Worm (Caenorhabditis elegans): Measurements from ENCODE around the gene Y54G2A.11.
"Not testable (repeated sequence)": the region's sequence is repeated elsewhere in the genome, so short reads cannot be mapped to it uniquely, and the experiment has no call there.

The Y54G2A.11 gene

ce11 chrIV:2798339-2798738 lies 26.7 kb upstream of the Y54G2A.11 start, which contains the start of gene Y54G2A.52 (continued):
- TF ChIP-seq spr-3 (GFP tag; optimal IDR thresholded peaks at IDR 0.05) (no peak), lin-15B (tag; optimal IDR thresholded peaks at IDR 0.05) (no peak), daf-8 (GFP tag; IDR thresholded peaks at IDR 0.05) (no peak), vab-7 (GFP tag; IDR thresholded peaks at IDR 0.05) (no peak), lsy-2 (tag; optimal IDR thresholded peaks at IDR 0.05) (no peak), ceh-20 (GFP tag; IDR thresholded peaks at IDR 0.05) (no peak), arid-1 (GFP tag; conservative IDR thresholded peaks at IDR 0.05) (no peak), aly-2 (tag; optimal IDR thresholded peaks at IDR 0.05) (no peak), mdl-1 (tag; optimal IDR thresholded peaks at IDR 0.05) (no peak), nhr-237 (tag; optimal IDR thresholded peaks at IDR 0.05) (no peak), lim-7 (GFP tag; IDR thresholded peaks at IDR 0.05) (no peak), hlh-30 (tag; optimal IDR thresholded peaks at IDR 0.05; ENCODE audit: insufficient read depth) (peak; percentile 56), daf-16 (GFP tag; optimal IDR thresholded peaks at IDR 0.05) (peak in 1 of 2 experiments; percentile 57), daf-16 (tag; optimal IDR thresholded peaks at IDR 0.05) (peak; percentile 97), madf-9 (GFP tag; conservative IDR thresholded peaks at IDR 0.05) (no peak), nhr-11 (tag; optimal IDR thresholded peaks at IDR 0.05) (no peak), ztf-7 (tag; optimal IDR thresholded peaks at IDR 0.05) (peak; percentile 44), F37D6.2 (tag; optimal IDR thresholded peaks at IDR 0.05) (no peak)

ce11 chrIV:2793956-2794355 lies 22.4 kb upstream of the Y54G2A.11 start:
- no peak for TF ChIP-seq vab-7 (GFP tag; IDR thresholded peaks at IDR 0.05)
- no peak for TF ChIP-seq sdz-12 (GFP tag; optimal IDR thresholded peaks at IDR 0.05)
- TF ChIP-seq mes-2 (tag; optimal IDR thresholded peaks at IDR 0.05; ENCODE audit: poor library complexity, severe bottlenecking) = no peak
- no peak for TF ChIP-seq madf-5 (GFP tag; IDR thresholded peaks at IDR 0.05)
- no peak for TF ChIP-seq F37D6.2 (tag; optimal IDR thresholded peaks at IDR 0.05)
- TF ChIP-seq zag-1 (tag; optimal IDR thresholded peaks at IDR 0.05) = no peak
- TF ChIP-seq ceh-28 (tag; optimal IDR thresholded peaks at IDR 0.05) = no peak

- TF ChIP-seq saeg-2 (GFP tag; IDR thresholded peaks at IDR 0.05); daf-8 (GFP tag; IDR thresholded peaks at IDR 0.05); ama-1 (optimal IDR thresholded peaks at IDR 0.05): not testable (repeated sequence)
Measured at ce11 chrIV:2788389-2788788, 16.8 kb upstream of the Y54G2A.11 start, which contains the start of gene atln-1. Gene atln-1, plus strand, starts transcription at chrIV:2788689.

- TF ChIP-seq ztf-7 (tag; optimal IDR thresholded peaks at IDR 0.05) (no peak), unc-130 (GFP tag; optimal IDR thresholded peaks at IDR 0.05) (no peak), ceh-82 (tag; optimal IDR thresholded peaks at IDR 0.05) (no peak), jun-1 (tag; optimal IDR thresholded peaks at IDR 0.05) (no peak), nhr-10 (tag; optimal IDR thresholded peaks at IDR 0.05) (no peak), arid-1 (GFP tag; conservative IDR thresholded peaks at IDR 0.05) (no peak), saeg-2 (GFP tag; IDR thresholded peaks at IDR 0.05) (no peak), mdl-1 (tag; optimal IDR thresholded peaks at IDR 0.05) (no peak), ceh-32 (tag; optimal IDR thresholded peaks at IDR 0.05; ENCODE audit: poor library complexity) (no peak), nhr-42 (GFP tag; IDR thresholded peaks at IDR 0.05) (no peak), nhr-28 (tag; optimal IDR thresholded peaks at IDR 0.05) (peak; percentile 31), ama-1 (optimal IDR thresholded peaks at IDR 0.05) (no peak), nhr-48 (tag; optimal IDR thresholded peaks at IDR 0.05) (no peak), T20F7.1 (GFP tag; optimal IDR thresholded peaks at IDR 0.05) (no peak), R02D3.7 (tag; optimal IDR thresholded peaks at IDR 0.05) (no peak), mes-2 (tag; optimal IDR thresholded peaks at IDR 0.05; ENCODE audit: poor library complexity, severe bottlenecking) (peak; percentile 51), daf-16 (GFP tag; optimal IDR thresholded peaks at IDR 0.05) (no peak), daf-16 (tag; optimal IDR thresholded peaks at IDR 0.05) (peak; percentile 71), lin-1 (GFP tag; IDR thresholded peaks at IDR 0.05) (no peak), hlh-11 (tag; optimal IDR thresholded peaks at IDR 0.05) (peak; percentile 53), F10B5.3 (tag; optimal IDR thresholded peaks at IDR 0.05) (no peak), nhr-111 (GFP tag; optimal IDR thresholded peaks at IDR 0.05) (no peak), ceh-44 (GFP tag; IDR thresholded peaks at IDR 0.05) (no peak), dve-1 (tag; optimal IDR thresholded peaks at IDR 0.05; ENCODE audit: insufficient read depth) (peak; percentile 58), spr-3 (GFP tag; optimal IDR thresholded peaks at IDR 0.05) (no peak), sdz-12 (GFP tag; optimal IDR thresholded peaks at IDR 0.05) (no peak), hlh-30 (tag; optimal IDR thresholded peaks at IDR 0.05; ENCODE audit: insufficient read depth) (peak; percentile 50), fkh-10 (GFP tag; optimal IDR thresholded peaks at IDR 0.05) (no peak), snpc-4 (tag; optimal IDR thresholded peaks at IDR 0.05) (no peak), fos-1 (tag; optimal IDR thresholded peaks at IDR 0.05) (no peak), ceh-20 (GFP tag; IDR thresholded peaks at IDR 0.05) (0 out of 2 replicates have a peak, but pooled peaks have one; percentile 11), nhr-6 (tag; optimal IDR thresholded peaks at IDR 0.05) (peak; percentile 28)
Measured at ce11 chrIV:2785057-2785456, 13.5 kb upstream of the Y54G2A.11 start.
